Fruit fly (Drosophila melanogaster) Kc167 (cell line): Measurements from ENCODE around the gene CG14546.

ENCODE experiments used
- Myc ChIP-seq: fragments of >200 bp; optimal IDR thresholded peaks from 2 replicates; lab custom pipeline; 2017; ENCODE audit warnings: missing external identifiers
- Sin3A ChIP-seq: fragments of >200 bp; optimal IDR thresholded peaks from 2 replicates; lab custom pipeline; 2018; ENCODE audit warnings: missing external identifiers
- h ChIP-seq: fragments of >200 bp; optimal IDR thresholded peaks from 3 replicates; lab custom pipeline; 2018; ENCODE audit warnings: missing external identifiers
- insv ChIP-seq: fragments of >200 bp; optimal IDR thresholded peaks from 3 replicates; lab custom pipeline; 2018; ENCODE audit warnings: missing external identifiers
- psq ChIP-seq: fragments of >200 bp; optimal IDR thresholded peaks from 2 replicates; lab custom pipeline; 2017; ENCODE audit warnings: missing external identifiers
- ttk ChIP-seq: sonication (Bioruptor generic); optimal IDR thresholded peaks from 2 replicates; lab custom pipeline; 2017; ENCODE audit warnings: missing external identifiers

The CG14546 gene

dm6 chr3R:25880198-25880970, 42.0 kb downstream of the CG14546 start:
- TF ChIP-seq Sin3A (lab: Kevin White, UChicago) (no peak), ttk (lab: Kevin White, UChicago) (no peak), h (lab: Kevin White, UChicago) (no peak), insv (lab: Kevin White, UChicago) (no peak), psq (no peak), Myc (no peak)

- TF ChIP-seq psq (no peak), Sin3A (lab: Kevin White, UChicago) (no peak), insv (lab: Kevin White, UChicago) (no peak), h (lab: Kevin White, UChicago) (no peak), ttk (lab: Kevin White, UChicago) (no peak), Myc (no peak)
Measured at dm6 chr3R:25879324-25879766, 43.1 kb downstream of the CG14546 start.

- TF ChIP-seq Myc = no peak
- TF ChIP-seq psq = no peak
- TF ChIP-seq Sin3A (lab: Kevin White, UChicago) = no peak
Measured at dm6 chr3R:25877064-25877463, 45.4 kb downstream of the CG14546 start.

- no peak for TF ChIP-seq psq
- TF ChIP-seq h (lab: Kevin White, UChicago) = no peak
- TF ChIP-seq Sin3A (lab: Kevin White, UChicago) = no peak
Measured at dm6 chr3R:25876639-25877038, 45.8 kb downstream of the CG14546 start.
